Worm (Caenorhabditis elegans): Measurements from ENCODE around the gene spp-4.

Gene spp-4

DNA sequence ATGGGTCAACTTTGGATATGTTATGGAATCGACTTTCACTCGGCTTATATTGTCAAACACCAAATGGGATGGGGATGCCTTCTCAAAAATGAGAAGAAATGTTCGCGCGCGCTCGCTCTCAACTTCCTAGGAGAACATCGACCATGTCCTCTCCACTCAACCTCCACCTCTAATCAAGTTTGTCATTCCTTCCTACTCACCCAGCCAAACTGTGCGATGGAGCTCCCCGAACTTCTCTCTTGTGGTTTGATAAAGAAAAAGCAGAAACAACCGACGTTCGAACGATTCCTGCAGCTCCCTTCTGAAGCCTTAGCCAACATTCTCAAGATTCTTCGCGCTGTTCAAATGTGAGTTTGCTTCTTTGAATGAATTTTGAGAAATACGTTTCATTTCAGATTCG lies 5.3 kb downstream of the spp-4 start:
- TF ChIP-seq lsy-2 (tag; optimal IDR thresholded peaks at IDR 0.05) (no peak), lin-13 (tag; optimal IDR thresholded peaks at IDR 0.05) (no peak), nhr-28 (tag; optimal IDR thresholded peaks at IDR 0.05) (no peak), elt-3 (tag; optimal IDR thresholded peaks at IDR 0.05) (no peak), flh-1 (GFP tag; optimal IDR thresholded peaks at IDR 0.05) (no peak), elt-1 (tag; optimal IDR thresholded peaks at IDR 0.05; ENCODE audit: borderline replicate concordance, insufficient read depth) (no peak), tbx-8 (GFP tag; optimal IDR thresholded peaks at IDR 0.05) (no peak), unc-120 (tag; optimal IDR thresholded peaks at IDR 0.05; ENCODE audit: poor library complexity, severe bottlenecking) (no peak), ces-1 (GFP tag; optimal IDR thresholded peaks at IDR 0.05) (no peak), ham-2 (GFP tag; optimal IDR thresholded peaks at IDR 0.05) (no peak), nhr-76 (tag; optimal IDR thresholded peaks at IDR 0.05) (no peak), ceh-83 (GFP tag; optimal IDR thresholded peaks at IDR 0.05) (no peak), bed-3 (GFP tag; optimal IDR thresholded peaks at IDR 0.05) (no peak), cnd-1 (tag; optimal IDR thresholded peaks at IDR 0.05) (no peak), blmp-1 (tag; optimal IDR thresholded peaks at IDR 0.05) (no peak), mls-2 (tag; optimal IDR thresholded peaks at IDR 0.05) (no peak)

DNA sequence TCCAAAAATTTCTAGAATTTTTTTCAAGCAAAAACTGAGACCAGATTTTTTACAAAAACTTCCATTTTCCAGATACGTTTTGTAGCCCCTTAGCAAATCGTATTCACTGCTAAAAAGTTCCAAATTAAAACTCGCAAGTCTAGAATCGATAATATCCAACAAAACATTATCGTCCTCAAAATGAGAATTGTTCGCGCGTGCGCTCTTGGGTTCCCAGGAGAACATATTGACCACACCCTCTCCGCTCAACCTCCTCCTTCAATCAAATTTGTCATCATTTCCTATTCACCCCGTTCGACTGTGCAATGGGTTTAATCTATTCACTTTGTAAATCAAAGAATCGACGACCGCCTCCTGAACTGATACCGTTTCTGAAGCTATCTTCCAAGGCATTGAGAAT lies 6.7 kb downstream of the spp-4 start:
- TF ChIP-seq ztf-11 (tag; optimal IDR thresholded peaks at IDR 0.05) (no peak), unc-120 (tag; optimal IDR thresholded peaks at IDR 0.05; ENCODE audit: poor library complexity, severe bottlenecking) (no peak), snpc-4 (tag; optimal IDR thresholded peaks at IDR 0.05) (no peak), nhr-28 (tag; optimal IDR thresholded peaks at IDR 0.05) (no peak), ceh-43 (GFP tag; optimal IDR thresholded peaks at IDR 0.05) (no peak), M03D4.4 (tag; optimal IDR thresholded peaks at IDR 0.05) (no peak), nhr-76 (tag; optimal IDR thresholded peaks at IDR 0.05) (no peak), hlh-1 (tag; optimal IDR thresholded peaks at IDR 0.05) (no peak), unc-62 (GFP tag; optimal IDR thresholded peaks at IDR 0.05) (no peak), zip-8 (tag; optimal IDR thresholded peaks at IDR 0.05) (no peak), nhr-12 (tag; optimal IDR thresholded peaks at IDR 0.05) (no peak), ces-1 (GFP tag; optimal IDR thresholded peaks at IDR 0.05) (no peak), nhr-2 (tag; optimal IDR thresholded peaks at IDR 0.05) (no peak), mab-5 (tag; optimal IDR thresholded peaks at IDR 0.05) (no peak), sem-2 (GFP tag; optimal IDR thresholded peaks at IDR 0.05) (no peak), tbx-8 (GFP tag; optimal IDR thresholded peaks at IDR 0.05) (no peak)

DNA sequence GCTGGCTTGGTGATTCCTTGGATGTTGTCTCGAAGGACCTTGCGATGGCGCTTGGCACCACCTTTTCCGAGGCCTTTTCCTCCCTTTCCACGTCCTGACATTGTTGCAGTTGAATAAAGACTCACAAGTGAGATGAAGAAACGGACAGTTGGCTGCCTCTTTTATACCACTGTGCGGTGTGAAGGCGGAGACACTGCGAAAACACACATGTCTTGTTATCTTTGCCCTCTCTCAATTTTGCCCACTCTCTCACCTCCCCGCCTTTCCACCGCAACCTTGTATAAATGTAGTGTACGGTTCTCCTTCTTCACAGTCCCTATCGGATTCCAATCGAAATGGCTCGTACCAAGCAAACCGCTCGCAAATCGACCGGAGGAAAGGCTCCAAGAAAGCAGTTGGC lies 8.8 kb downstream of the spp-4 start, which contains the start of the genes his-38 and his-40:
TSS of gene his-38 (minus strand) at position 101 of the 400 bp plus-strand sequence.
TSS of gene his-40 (plus strand) at position 336 of the 400 bp plus-strand sequence.
- TF ChIP-seq nhr-2 (tag; optimal IDR thresholded peaks at IDR 0.05) (no peak), elt-1 (tag; optimal IDR thresholded peaks at IDR 0.05; ENCODE audit: borderline replicate concordance, insufficient read depth) (no peak), sem-2 (GFP tag; optimal IDR thresholded peaks at IDR 0.05) (no peak), zip-8 (tag; optimal IDR thresholded peaks at IDR 0.05) (no peak), pha-4 (tag; optimal IDR thresholded peaks at IDR 0.05) (no peak), drap-1 (GFP tag; optimal IDR thresholded peaks at IDR 0.05) (no peak), mab-5 (tag; optimal IDR thresholded peaks at IDR 0.05) (no peak), elt-3 (tag; optimal IDR thresholded peaks at IDR 0.05) (no peak), ceh-83 (GFP tag; optimal IDR thresholded peaks at IDR 0.05) (no peak), M03D4.4 (tag; optimal IDR thresholded peaks at IDR 0.05) (no peak), mep-1 (tag; optimal IDR thresholded peaks at IDR 0.05) (no peak), unc-39 (tag; optimal IDR thresholded peaks at IDR 0.05) (no peak), ceh-43 (GFP tag; optimal IDR thresholded peaks at IDR 0.05) (no peak), unc-120 (tag; optimal IDR thresholded peaks at IDR 0.05; ENCODE audit: poor library complexity, severe bottlenecking) (no peak), ceh-39 (tag; optimal IDR thresholded peaks at IDR 0.05) (no peak), lin-32 (GFP tag; optimal IDR thresholded peaks at IDR 0.05) (no peak), nhr-12 (tag; optimal IDR thresholded peaks at IDR 0.05) (no peak), lsy-2 (tag; optimal IDR thresholded peaks at IDR 0.05) (no peak), lin-13 (tag; optimal IDR thresholded peaks at IDR 0.05) (no peak), nhr-28 (tag; optimal IDR thresholded peaks at IDR 0.05) (no peak)

DNA sequence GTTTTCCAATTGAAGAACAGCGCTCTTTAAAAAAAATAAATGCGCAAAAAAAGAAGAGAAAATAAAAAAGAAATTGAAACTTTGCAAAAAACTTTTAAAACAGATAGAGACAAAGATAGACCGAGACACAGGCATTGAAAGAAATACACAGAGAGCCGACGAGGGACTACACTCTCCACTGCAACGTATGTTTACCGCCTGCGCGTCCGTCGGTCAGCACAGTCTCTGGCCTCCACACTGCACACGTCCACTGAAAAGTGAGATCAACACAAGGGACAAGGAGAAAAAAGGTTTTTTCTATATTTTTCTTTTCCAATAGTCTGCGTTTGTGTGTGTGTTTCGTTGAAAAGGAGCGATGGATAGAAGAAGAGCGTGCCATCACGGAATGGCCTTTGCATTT lies 12.1 kb downstream of the spp-4 start:
- TF ChIP-seq ztf-11 (tag; optimal IDR thresholded peaks at IDR 0.05): no peak
- peak; percentile 31 for TF ChIP-seq nhr-2 (tag; optimal IDR thresholded peaks at IDR 0.05)
- TF ChIP-seq mab-5 (tag; optimal IDR thresholded peaks at IDR 0.05): no peak
- TF ChIP-seq ham-2 (GFP tag; optimal IDR thresholded peaks at IDR 0.05): no peak
- no peak for TF ChIP-seq nhr-12 (tag; optimal IDR thresholded peaks at IDR 0.05)
- no peak for TF ChIP-seq nhr-28 (tag; optimal IDR thresholded peaks at IDR 0.05)
- no peak for TF ChIP-seq hlh-1 (tag; optimal IDR thresholded peaks at IDR 0.05)
- TF ChIP-seq ces-1 (GFP tag; optimal IDR thresholded peaks at IDR 0.05): peak; percentile 7
- no peak for TF ChIP-seq nhr-76 (tag; optimal IDR thresholded peaks at IDR 0.05)
- no peak for TF ChIP-seq elt-1 (tag; optimal IDR thresholded peaks at IDR 0.05; ENCODE audit: borderline replicate concordance, insufficient read depth)
- peak; percentile 17 for TF ChIP-seq pha-4 (tag; optimal IDR thresholded peaks at IDR 0.05)
- TF ChIP-seq zip-8 (tag; optimal IDR thresholded peaks at IDR 0.05): no peak
- no peak for TF ChIP-seq mep-1 (tag; optimal IDR thresholded peaks at IDR 0.05)
- TF ChIP-seq ceh-43 (GFP tag; optimal IDR thresholded peaks at IDR 0.05): no peak
- peak; percentile 57 for TF ChIP-seq unc-120 (tag; optimal IDR thresholded peaks at IDR 0.05; ENCODE audit: poor library complexity, severe bottlenecking)
- no peak for TF ChIP-seq ceh-39 (tag; optimal IDR thresholded peaks at IDR 0.05)
- TF ChIP-seq lin-13 (tag; optimal IDR thresholded peaks at IDR 0.05): no peak
- no peak for TF ChIP-seq snpc-4 (tag; optimal IDR thresholded peaks at IDR 0.05)
- TF ChIP-seq ceh-83 (GFP tag; optimal IDR thresholded peaks at IDR 0.05): no peak
- TF ChIP-seq M03D4.4 (tag; optimal IDR thresholded peaks at IDR 0.05): no peak
- TF ChIP-seq unc-39 (tag; optimal IDR thresholded peaks at IDR 0.05): no peak
- TF ChIP-seq blmp-1 (tag; optimal IDR thresholded peaks at IDR 0.05): no peak
- TF ChIP-seq drap-1 (GFP tag; optimal IDR thresholded peaks at IDR 0.05): no peak
- no peak for TF ChIP-seq flh-1 (GFP tag; optimal IDR thresholded peaks at IDR 0.05)
- TF ChIP-seq lsy-2 (tag; optimal IDR thresholded peaks at IDR 0.05): no peak
- TF ChIP-seq lin-32 (GFP tag; optimal IDR thresholded peaks at IDR 0.05): no peak
- no peak for TF ChIP-seq sptf-1 (tag; optimal IDR thresholded peaks at IDR 0.05)
- TF ChIP-seq nhr-237 (tag; optimal IDR thresholded peaks at IDR 0.05): no peak
